Fruit fly (Drosophila melanogaster) Kc167 (cell line): ENCODE measurements around the gene CG3987.

ENCODE experiments used
- Myc ChIP-seq: fragments of >200 bp; optimal IDR thresholded peaks from 2 replicates; lab custom pipeline; 2017; ENCODE audit warnings: missing external identifiers
- Sin3A ChIP-seq: fragments of >200 bp; optimal IDR thresholded peaks from 2 replicates; lab custom pipeline; 2018; ENCODE audit warnings: missing external identifiers
- h ChIP-seq: fragments of >200 bp; optimal IDR thresholded peaks from 3 replicates; lab custom pipeline; 2018; ENCODE audit warnings: missing external identifiers
- insv ChIP-seq: fragments of >200 bp; optimal IDR thresholded peaks from 3 replicates; lab custom pipeline; 2018; ENCODE audit warnings: missing external identifiers

DNA sequence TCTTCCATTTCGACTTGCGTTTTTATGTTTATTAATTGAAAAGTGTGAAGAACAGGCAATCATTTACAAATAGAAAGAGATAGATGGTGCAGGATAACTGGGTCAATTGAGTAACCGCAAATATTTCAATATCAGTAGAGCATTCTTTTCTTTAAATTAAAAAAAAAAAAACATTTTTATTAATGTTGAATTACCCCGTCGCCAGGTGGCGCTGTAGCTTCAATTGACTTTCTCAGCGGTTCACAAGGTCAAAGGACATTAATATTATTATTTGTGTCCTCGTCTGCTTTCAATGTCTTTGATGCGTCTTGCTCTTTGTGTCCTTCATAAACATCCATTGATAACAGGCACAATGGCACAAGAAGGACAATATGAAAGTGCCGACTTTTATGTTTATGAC, 8.8 kb downstream of the CG3987 start:
- TF ChIP-seq Sin3A (lab: Kevin White, UChicago) (no peak), Myc (lab: Kevin White, UChicago) (no peak), insv (lab: Kevin White, UChicago) (no peak), h (lab: Kevin White, UChicago) (no peak)
